Fruit fly (Drosophila melanogaster) Kc167 (cell line): ENCODE data around the gene CG42729.

ENCODE experiments used
- Myc ChIP-seq: fragments of >200 bp; optimal IDR thresholded peaks from 2 replicates; lab custom pipeline; 2017; ENCODE audit warnings: missing external identifiers
- Sin3A ChIP-seq: fragments of >200 bp; optimal IDR thresholded peaks from 2 replicates; lab custom pipeline; 2018; ENCODE audit warnings: missing external identifiers
- h ChIP-seq: fragments of >200 bp; optimal IDR thresholded peaks from 3 replicates; lab custom pipeline; 2018; ENCODE audit warnings: missing external identifiers
- insv ChIP-seq: fragments of >200 bp; optimal IDR thresholded peaks from 3 replicates; lab custom pipeline; 2018; ENCODE audit warnings: missing external identifiers
- psq ChIP-seq: fragments of >200 bp; optimal IDR thresholded peaks from 2 replicates; lab custom pipeline; 2017; ENCODE audit warnings: missing external identifiers
- ttk ChIP-seq: sonication (Bioruptor generic); optimal IDR thresholded peaks from 2 replicates; lab custom pipeline; 2017; ENCODE audit warnings: missing external identifiers

CG42729 gene

dm6 chr3L:15527416-15527815, at the start of gene CG42729:
CG42729 (minus strand) TSS chr3L:15527516.
- TF ChIP-seq Sin3A (lab: Kevin White, UChicago): no peak
- no peak for TF ChIP-seq psq
- no peak for TF ChIP-seq ttk (lab: Kevin White, UChicago)
- no peak for TF ChIP-seq h (lab: Kevin White, UChicago)
- no peak for TF ChIP-seq Myc (lab: Kevin White, UChicago)
- no peak for TF ChIP-seq insv (lab: Kevin White, UChicago)

dm6 chr3L:15576357-15576756, 49.0 kb upstream of the CG42729 start, which contains the start of gene Ufsp2:
Ufsp2 (plus strand) TSS chr3L:15576570.
- TF ChIP-seq Myc (lab: Kevin White, UChicago): no peak
- TF ChIP-seq insv (lab: Kevin White, UChicago): no peak
- TF ChIP-seq ttk (lab: Kevin White, UChicago): no peak
- TF ChIP-seq Sin3A (lab: Kevin White, UChicago): no peak
- TF ChIP-seq psq: no peak
- TF ChIP-seq h (lab: Kevin White, UChicago): no peak

dm6 chr3L:15570571-15570970, 43.3 kb upstream of the CG42729 start:
- no peak for TF ChIP-seq h (lab: Kevin White, UChicago)
- no peak for TF ChIP-seq ttk (lab: Kevin White, UChicago)
- TF ChIP-seq Sin3A (lab: Kevin White, UChicago): no peak
- no peak for TF ChIP-seq insv (lab: Kevin White, UChicago)
- TF ChIP-seq psq: no peak
- no peak for TF ChIP-seq Myc (lab: Kevin White, UChicago)

dm6 chr3L:15568748-15569147, 41.4 kb upstream of the CG42729 start:
- no peak for TF ChIP-seq insv (lab: Kevin White, UChicago)
- TF ChIP-seq h (lab: Kevin White, UChicago): no peak
- TF ChIP-seq Myc (lab: Kevin White, UChicago): no peak
- TF ChIP-seq psq: no peak
- no peak for TF ChIP-seq Sin3A (lab: Kevin White, UChicago)
- TF ChIP-seq ttk (lab: Kevin White, UChicago): no peak

- TF ChIP-seq h (lab: Kevin White, UChicago) (no peak), ttk (lab: Kevin White, UChicago) (no peak), psq (no peak), Myc (lab: Kevin White, UChicago) (no peak), insv (lab: Kevin White, UChicago) (no peak), Sin3A (lab: Kevin White, UChicago) (no peak)
Observed at dm6 chr3L:15566484-15566955, 39.2 kb upstream of the CG42729 start.

dm6 chr3L:15565829-15566433, 38.6 kb upstream of the CG42729 start, which contains the start of gene dop:
dop (plus strand) TSS chr3L:15566013.
- no peak for TF ChIP-seq psq
- no peak for TF ChIP-seq Sin3A (lab: Kevin White, UChicago)
- TF ChIP-seq Myc (lab: Kevin White, UChicago): no peak
- no peak for TF ChIP-seq insv (lab: Kevin White, UChicago)
- no peak for TF ChIP-seq ttk (lab: Kevin White, UChicago)
- no peak for TF ChIP-seq h (lab: Kevin White, UChicago)

dm6 chr3L:15563851-15564106, 36.5 kb upstream of the CG42729 start:
- TF ChIP-seq psq (no peak), Sin3A (lab: Kevin White, UChicago) (no peak), ttk (lab: Kevin White, UChicago) (no peak), Myc (lab: Kevin White, UChicago) (no peak), insv (lab: Kevin White, UChicago) (no peak), h (lab: Kevin White, UChicago) (no peak)

dm6 chr3L:15563058-15563850, 35.9 kb upstream of the CG42729 start, which contains the start of the genes CG7739 and SCCRO:
CG7739 (minus strand) TSS chr3L:15563065.
SCCRO (plus strand) TSS chr3L:15563427.
- TF ChIP-seq psq (no peak), Myc (lab: Kevin White, UChicago) (no peak), Sin3A (lab: Kevin White, UChicago) (no peak), insv (lab: Kevin White, UChicago) (no peak), h (lab: Kevin White, UChicago) (no peak), ttk (lab: Kevin White, UChicago) (no peak)

- TF ChIP-seq Sin3A (lab: Kevin White, UChicago) (no peak), psq (no peak), ttk (lab: Kevin White, UChicago) (no peak), h (lab: Kevin White, UChicago) (no peak)
Observed at dm6 chr3L:15562727-15563057, 35.4 kb upstream of the CG42729 start.

- no peak for TF ChIP-seq psq
- TF ChIP-seq ttk (lab: Kevin White, UChicago): no peak
- no peak for TF ChIP-seq insv (lab: Kevin White, UChicago)
- TF ChIP-seq h (lab: Kevin White, UChicago): no peak
- no peak for TF ChIP-seq Myc (lab: Kevin White, UChicago)
- TF ChIP-seq Sin3A (lab: Kevin White, UChicago): no peak
Observed at dm6 chr3L:15553993-15554644, 26.8 kb upstream of the CG42729 start, which contains the start of gene AGO2. AGO2 (plus strand) TSS chr3L:15554113.

dm6 chr3L:15548843-15549242, 21.5 kb upstream of the CG42729 start:
- TF ChIP-seq h (lab: Kevin White, UChicago): no peak
- no peak for TF ChIP-seq psq
- TF ChIP-seq Sin3A (lab: Kevin White, UChicago): no peak
- no peak for TF ChIP-seq Myc (lab: Kevin White, UChicago)
- TF ChIP-seq ttk (lab: Kevin White, UChicago): no peak
- TF ChIP-seq insv (lab: Kevin White, UChicago): no peak
